Fruit fly (Drosophila melanogaster): ENCODE data around the gene chinmo.
A peak's percentile ranks its signal among the peaks of the same experiment; 100 is the strongest.

chinmo gene

DNA sequence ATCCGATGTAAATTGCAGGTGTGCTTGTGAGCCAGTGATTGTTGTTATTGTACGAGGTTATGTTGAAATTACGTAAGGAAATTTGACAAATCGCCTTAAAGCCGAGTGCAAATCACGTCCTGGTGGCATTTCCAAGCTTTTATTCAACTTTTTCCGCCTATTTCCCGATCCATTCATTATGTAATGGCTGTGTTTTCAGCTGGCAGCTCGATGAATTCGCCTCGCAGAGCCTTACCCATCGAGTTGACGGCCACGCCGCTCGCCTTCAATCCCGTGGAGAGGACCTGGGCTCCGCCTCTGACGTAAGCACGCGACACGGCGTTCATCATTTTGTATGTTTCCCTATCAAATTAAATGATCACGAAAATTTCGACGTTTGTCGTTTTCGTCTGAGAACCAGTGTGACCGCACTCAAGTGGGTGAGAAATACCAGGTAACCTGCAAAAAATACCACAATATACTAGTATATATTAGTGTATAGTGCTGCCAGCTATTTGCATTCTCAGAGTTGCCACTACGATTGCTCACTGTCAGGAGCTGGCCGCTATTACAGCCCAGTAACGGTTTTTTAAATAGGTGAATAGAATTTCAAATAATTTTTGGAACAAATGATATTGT is 37.2 kb upstream of the chinmo start, which contains the start of gene RFeSP (continued):
- TF ChIP-seq CG31441 (GFP tag; IDR thresholded peaks at IDR 0.05): no peak
- peak; percentile 29 for TF ChIP-seq Nf-YC (tag; optimal IDR thresholded peaks at IDR 0.05)
- TF ChIP-seq YL-1 (GFP tag; optimal IDR thresholded peaks at IDR 0.05): peak; percentile 93
- no peak for TF ChIP-seq CG2678 (tag; optimal IDR thresholded peaks at IDR 0.05)
- no peak for TF ChIP-seq CkIIα-i1 (GFP tag; IDR thresholded peaks at IDR 0.05)
- peak; percentile 11 for TF ChIP-seq lilli (GFP tag; optimal IDR thresholded peaks at IDR 0.05)
- no peak for TF ChIP-seq E2f1 (GFP tag; IDR thresholded peaks at IDR 0.05)
- TF ChIP-seq Dek (tag; optimal IDR thresholded peaks at IDR 0.05): peak; percentile 49
- TF ChIP-seq pzg (GFP tag; optimal IDR thresholded peaks at IDR 0.05): peak; percentile 98

DNA sequence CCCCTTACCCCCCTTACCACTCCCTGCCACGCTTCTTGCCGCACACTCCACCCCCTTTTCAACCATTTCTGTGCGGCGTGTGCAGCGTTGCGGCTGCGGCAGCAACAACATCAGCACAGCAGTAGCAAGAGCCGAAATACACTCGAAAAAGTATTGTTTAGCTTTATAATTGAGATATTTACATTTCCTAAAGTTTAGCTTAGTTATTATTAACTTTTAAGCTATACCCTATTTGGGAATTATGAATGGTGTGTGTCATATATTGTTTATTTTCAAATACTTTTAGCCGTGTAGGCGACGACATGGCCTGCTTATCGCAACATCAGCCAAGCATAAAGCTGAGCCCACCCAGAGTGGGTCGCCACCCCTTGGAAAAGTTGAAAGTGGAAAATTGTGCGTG is 35.3 kb upstream of the chinmo start:
- TF ChIP-seq sim (GFP tag; IDR thresholded peaks at IDR 0.05) (0 out of 2 replicates have a peak, but pooled peaks have one; percentile 42), CG15269 (tag; optimal IDR thresholded peaks at IDR 0.05) (peak; percentile 60), H2.0 (GFP tag; IDR thresholded peaks at IDR 0.05) (peak; percentile 52; the same call in 1 of the 2 replicates), twi (tag; optimal IDR thresholded peaks at IDR 0.05) (no peak), insv (GFP tag; optimal IDR thresholded peaks at IDR 0.05) (no peak), CG8089 (GFP tag; optimal IDR thresholded peaks at IDR 0.05) (no peak), HLH54F (GFP tag; optimal IDR thresholded peaks at IDR 0.05) (peak; percentile 32), lbe (GFP tag; optimal IDR thresholded peaks at IDR 0.05) (no peak), CG5180 (GFP tag; optimal IDR thresholded peaks at IDR 0.05) (peak; percentile 37), CG10979 (tag; optimal IDR thresholded peaks at IDR 0.05) (peak; percentile 70), CG12942 (GFP tag; optimal IDR thresholded peaks at IDR 0.05) (peak; percentile 9), Taf1 (GFP tag; IDR thresholded peaks at IDR 0.05) (no peak), peb (GFP tag; IDR thresholded peaks at IDR 0.05) (peak; percentile 51; the same call in 1 of the 2 replicates), kni (GFP tag; optimal IDR thresholded peaks at IDR 0.05) (no peak), bowl (GFP tag; IDR thresholded peaks at IDR 0.05) (no peak), Sry-δ (GFP tag; optimal IDR thresholded peaks at IDR 0.05) (peak; percentile 27), CG3847 (GFP tag; IDR thresholded peaks at IDR 0.05) (peak; percentile 32; the same call in 1 of the 2 replicates), CG12219 (GFP tag; optimal IDR thresholded peaks at IDR 0.05) (peak; percentile 33), CG1603 (tag; optimal IDR thresholded peaks at IDR 0.05) (peak; percentile 77), CG8388 (GFP tag; optimal IDR thresholded peaks at IDR 0.05) (peak; percentile 53), NfI (GFP tag; optimal IDR thresholded peaks at IDR 0.05) (peak; percentile 37), gt (GFP tag; IDR thresholded peaks at IDR 0.05) (no peak), Elba2 (GFP tag; optimal IDR thresholded peaks at IDR 0.05) (no peak), CG12744 (GFP tag; optimal IDR thresholded peaks at IDR 0.05) (peak; percentile 11), vvl (GFP tag; IDR thresholded peaks at IDR 0.05) (peak; percentile 82), CG30020 (tag; optimal IDR thresholded peaks at IDR 0.05) (no peak), CG3838 (GFP tag; optimal IDR thresholded peaks at IDR 0.05) (peak; percentile 21), exex (tag; optimal IDR thresholded peaks at IDR 0.05) (peak; percentile 17), CG4282 (GFP tag; optimal IDR thresholded peaks at IDR 0.05) (no peak), jigr1 (GFP tag; IDR thresholded peaks at IDR 0.05) (no peak), trh (GFP tag; optimal IDR thresholded peaks at IDR 0.05) (no peak), CG7987 (GFP tag; optimal IDR thresholded peaks at IDR 0.05) (no peak), CG31365 (tag; optimal IDR thresholded peaks at IDR 0.05) (peak; percentile 23), MBD-R2 (GFP tag; IDR thresholded peaks at IDR 0.05) (peak; percentile 40; the same call in 1 of the 2 replicates), Dp (GFP tag; optimal IDR thresholded peaks at IDR 0.05) (no peak), CG2199 (GFP tag; IDR thresholded peaks at IDR 0.05) (0 out of 3 replicates have a peak, but pooled peaks have one; percentile 24), CG17612 (GFP tag; IDR thresholded peaks at IDR 0.05) (no peak), pan (optimal IDR thresholded peaks at IDR 0.05) (no peak), pan (GFP tag; optimal IDR thresholded peaks at IDR 0.05 in 1 of 2, IDR thresholded peaks at IDR 0.05 in 1 of 2) (peak in 1 of 2 experiments; percentile 79), CG14965 (GFP tag; optimal IDR thresholded peaks at IDR 0.05; ENCODE audit: borderline replicate concordance) (no peak)
